Worm (Caenorhabditis elegans) whole organism, young adult: ENCODE measurements around the gene ZK353.4.

Experiments
- B0336.3 ChIP-seq: fragments of 200-800 bp; sonication (Bioruptor generic); IDR thresholded peaks from 2 replicates; pipeline ENCODE4 v1.3.6; 2022; ENCODE audit warnings: missing genetic modification characterization, missing compliant biosample characterization
- C17E4.6 ChIP-seq: fragments of 200-800 bp; sonication (Bioruptor generic); IDR thresholded peaks from 2 replicates; pipeline ENCODE4 v1.3.6; 2022; ENCODE audit warnings: missing genetic modification reagents, missing genetic modification characterization, missing compliant biosample characterization
- F23B12.7 ChIP-seq: sonication (generic microtip); optimal IDR thresholded peaks from 2 replicates; lab custom pipeline; 2017; ENCODE audit warnings: missing genetic modification characterization, mild to moderate bottlenecking, missing compliant biosample characterization, antibody characterized with exemption, moderate library complexity; ENCODE audit not compliant: insufficient read depth
- F33H1.4 ChIP-seq: fragments of 200-800 bp; sonication (Bioruptor generic); IDR thresholded peaks from 2 replicates; pipeline ENCODE4 v1.3.6; 2022; ENCODE audit warnings: missing genetic modification reagents, missing genetic modification characterization, missing compliant biosample characterization
- F55B11.4 ChIP-seq: sonication (generic microtip); optimal IDR thresholded peaks from 2 replicates; lab custom pipeline; 2016; ENCODE audit warnings: missing compliant biosample characterization, missing genetic modification characterization, borderline replicate concordance; ENCODE audit not compliant: insufficient read depth
- F57A8.1 ChIP-seq: fragments of 200-800 bp; sonication (Bioruptor generic); optimal IDR thresholded peaks from 2 replicates; lab custom pipeline; 2018; ENCODE audit warnings: mild to moderate bottlenecking, missing genetic modification characterization, moderate library complexity, missing compliant biosample characterization
- Y53G8AR.9 ChIP-seq: fragments of 200-800 bp; sonication (Bioruptor generic); conservative IDR thresholded peaks from 2 replicates; pipeline ENCODE4 v1.3.6; 2022; ENCODE audit warnings: missing genetic modification reagents, missing genetic modification characterization, missing compliant biosample characterization
- ZK185.1 ChIP-seq: sonication (generic microtip); optimal IDR thresholded peaks from 2 replicates; lab custom pipeline; 2016; ENCODE audit warnings: mild to moderate bottlenecking, missing genetic modification characterization, missing compliant biosample characterization; ENCODE audit not compliant: poor library complexity, severe bottlenecking
- ama-1 ChIP-seq, 3 experiments: fragments of 150-350 bp in 1 of 3; sonication (generic microtip) in 2 of 3; optimal IDR thresholded peaks; 2 replicates each; lab custom pipeline; 2014 to 2018; ENCODE audit warnings: missing biosample characterization in 2 of 3, missing genetic modification characterization in 2 of 3, missing genetic modification reagents in 2 of 3
- attf-3 ChIP-seq: fragments of 200-800 bp; sonication (Bioruptor generic); conservative IDR thresholded peaks from 2 replicates; pipeline ENCODE4 v1.3.6; 2022; ENCODE audit warnings: missing genetic modification reagents, missing genetic modification characterization, missing compliant biosample characterization
- attf-5 ChIP-seq: fragments of 200-800 bp; sonication (Bioruptor generic); optimal IDR thresholded peaks from 2 replicates; lab custom pipeline; 2018; ENCODE audit warnings: mild to moderate bottlenecking, missing genetic modification characterization, missing compliant biosample characterization
- cebp-1 ChIP-seq, 2 experiments: fragments of 200-800 bp in 1 of 2; sonication (Bioruptor generic) in 1 of 2; sonication (generic microtip) in 1 of 2; IDR thresholded peaks in 1 of 2; optimal IDR thresholded peaks in 1 of 2; 2 replicates each; pipeline versions ENCODE4 v1.3.6 to Lab custom; 2017 to 2022; ENCODE audit warnings: missing compliant biosample characterization in 2 of 2, missing genetic modification characterization in 2 of 2, mild to moderate bottlenecking in 1 of 2, missing genetic modification reagents in 1 of 2, moderate library complexity in 1 of 2
- ceh-79 ChIP-seq: sonication (generic microtip); optimal IDR thresholded peaks from 2 replicates; lab custom pipeline; 2017; ENCODE audit warnings: mild to moderate bottlenecking, missing genetic modification characterization, missing compliant biosample characterization
- chd-7 ChIP-seq: sonication (generic microtip); optimal IDR thresholded peaks from 2 replicates; lab custom pipeline; 2016; ENCODE audit warnings: mild to moderate bottlenecking, missing genetic modification characterization, moderate library complexity, missing compliant biosample characterization
- die-1 ChIP-seq: sonication (generic microtip); optimal IDR thresholded peaks from 2 replicates; lab custom pipeline; 2016; ENCODE audit warnings: missing genotype, mild to moderate bottlenecking, missing genetic modification characterization, missing compliant biosample characterization
- dox-1 ChIP-seq: fragments of 200-800 bp; sonication (Bioruptor generic); IDR thresholded peaks from 2 replicates; pipeline ENCODE4 v1.3.6; 2022; ENCODE audit warnings: missing genetic modification reagents, missing genetic modification characterization, missing compliant biosample characterization
- dpl-1 ChIP-seq: fragments of 150-350 bp; optimal IDR thresholded peaks from 2 replicates; lab custom pipeline; 2014; ENCODE audit warnings: missing biosample characterization, missing genetic modification reagents, missing genetic modification characterization
- egl-44 ChIP-seq: fragments of 200-800 bp; sonication (Bioruptor generic); IDR thresholded peaks from 2 replicates; pipeline ENCODE4 v1.3.6; 2022; ENCODE audit warnings: missing genetic modification reagents, missing genetic modification characterization, missing compliant biosample characterization
- egrh-3 ChIP-seq: fragments of 200-800 bp; sonication (Bioruptor generic); IDR thresholded peaks from 2 replicates; pipeline ENCODE4 v1.3.6; 2022; ENCODE audit warnings: missing genetic modification reagents, missing genetic modification characterization, missing compliant biosample characterization
- ekl-4 ChIP-seq: fragments of 200-800 bp; sonication (Bioruptor generic); IDR thresholded peaks from 2 replicates; pipeline ENCODE4 v1.3.6; 2022; ENCODE audit warnings: missing genetic modification reagents, missing genetic modification characterization, missing compliant biosample characterization
- gei-17 ChIP-seq: fragments of 200-800 bp; sonication (Bioruptor generic); optimal IDR thresholded peaks from 2 replicates; lab custom pipeline; 2018; ENCODE audit warnings: mild to moderate bottlenecking, missing genetic modification characterization, missing compliant biosample characterization
- hmg-1.2 ChIP-seq: fragments of 200-800 bp; sonication (Bioruptor generic); IDR thresholded peaks from 2 replicates; pipeline ENCODE4 v1.3.6; 2022; ENCODE audit warnings: missing genetic modification reagents, missing genetic modification characterization, missing compliant biosample characterization
- hrde-1 ChIP-seq: sonication (generic microtip); optimal IDR thresholded peaks from 2 replicates; lab custom pipeline; 2016; ENCODE audit warnings: missing genetic modification characterization, mild to moderate bottlenecking, missing compliant biosample characterization, moderate library complexity, missing genotype, missing genetic modification reagents, borderline replicate concordance
- let-607 ChIP-seq, 2 experiments: fragments of 200-800 bp in 1 of 2; sonication (Bioruptor generic) in 1 of 2; sonication (generic microtip) in 1 of 2; optimal IDR thresholded peaks; 2 replicates each; lab custom pipeline; 2016 to 2018; ENCODE audit warnings: mild to moderate bottlenecking in 2 of 2, missing compliant biosample characterization in 2 of 2, missing genetic modification characterization in 2 of 2, moderate library complexity in 2 of 2, missing genotype in 1 of 2
- lin-35 ChIP-seq, 3 experiments: fragments of 150-350 bp in 2 of 3; sonication (generic microtip) in 1 of 3; optimal IDR thresholded peaks; 2 replicates each; lab custom pipeline; 2014 to 2018; ENCODE audit warnings: missing biosample characterization in 3 of 3, missing genetic modification characterization in 3 of 3, missing genetic modification reagents in 3 of 3
- lin-40 ChIP-seq: sonication (generic microtip); optimal IDR thresholded peaks from 2 replicates; lab custom pipeline; 2016; ENCODE audit warnings: missing genetic modification characterization, mild to moderate bottlenecking, missing compliant biosample characterization, missing genotype, missing genetic modification reagents
- lin-54 ChIP-seq: fragments of 200-800 bp; sonication (Bioruptor generic); optimal IDR thresholded peaks from 2 replicates; lab custom pipeline; 2018; ENCODE audit warnings: mild to moderate bottlenecking, missing genetic modification characterization, missing compliant biosample characterization
- madf-10 ChIP-seq: sonication (generic microtip); optimal IDR thresholded peaks from 2 replicates; lab custom pipeline; 2016; ENCODE audit warnings: mild to moderate bottlenecking, missing genetic modification characterization, missing compliant biosample characterization
- madf-6 ChIP-seq: fragments of 200-800 bp; sonication (Bioruptor generic); IDR thresholded peaks from 2 replicates; pipeline ENCODE4 v1.3.6; 2022; ENCODE audit warnings: missing genetic modification reagents, missing genetic modification characterization, missing compliant biosample characterization
- nfyb-1 ChIP-seq: fragments of 200-800 bp; sonication (Bioruptor generic); IDR thresholded peaks from 2 replicates; pipeline ENCODE4 v1.3.6; 2022; ENCODE audit warnings: missing genetic modification reagents, missing genetic modification characterization, missing compliant biosample characterization
- nhr-80 ChIP-seq: sonication (generic microtip); optimal IDR thresholded peaks from 2 replicates; lab custom pipeline; 2016; ENCODE audit warnings: missing genetic modification characterization, missing compliant biosample characterization
- pbrm-1 ChIP-seq: fragments of 200-800 bp; sonication (Bioruptor generic); IDR thresholded peaks from 2 replicates; pipeline ENCODE4 v1.3.6; 2022; ENCODE audit warnings: missing genetic modification reagents, missing genetic modification characterization, missing compliant biosample characterization
- repo-1 ChIP-seq: sonication (generic microtip); optimal IDR thresholded peaks from 2 replicates; lab custom pipeline; 2017; ENCODE audit warnings: mild to moderate bottlenecking, missing genetic modification characterization, missing compliant biosample characterization
- rpc-1 ChIP-seq, 2 experiments: fragments of 150-350 bp in 1 of 2; sonication (generic microtip) in 1 of 2; optimal IDR thresholded peaks; 2 replicates each; lab custom pipeline; 2014 to 2018; ENCODE audit warnings: missing biosample characterization in 1 of 2, missing genetic modification characterization in 1 of 2, missing genetic modification reagents in 1 of 2, missing genotype in 1 of 2
- sdz-38 ChIP-seq: sonication (generic microtip); optimal IDR thresholded peaks from 2 replicates; lab custom pipeline; 2016; ENCODE audit warnings: missing genotype, missing genetic modification characterization, missing compliant biosample characterization
- snpc-1.3 ChIP-seq: sonication (generic microtip); optimal IDR thresholded peaks from 2 replicates; lab custom pipeline; 2017; ENCODE audit warnings: missing genetic modification characterization, mild to moderate bottlenecking, missing compliant biosample characterization, antibody characterized with exemption, moderate library complexity, missing genotype, missing genetic modification reagents; ENCODE audit not compliant: insufficient read depth
- snpc-3.4 ChIP-seq: sonication (generic microtip); optimal IDR thresholded peaks from 2 replicates; lab custom pipeline; 2017; ENCODE audit warnings: missing genetic modification characterization, mild to moderate bottlenecking, missing compliant biosample characterization, antibody characterized with exemption, moderate library complexity, missing genotype, missing genetic modification reagents
- snpc-4 ChIP-seq, 5 experiments: fragments of 150-350 bp in 1 of 5; sonication (generic microtip) in 4 of 5; optimal IDR thresholded peaks; 2 replicates each; lab custom pipeline; 2014 to 2018; ENCODE audit warnings: missing genetic modification characterization in 5 of 5, missing biosample characterization in 3 of 5, antibody characterized with exemption in 2 of 5, mild to moderate bottlenecking in 2 of 5, missing compliant biosample characterization in 2 of 5, missing genotype in 2 of 5, moderate library complexity in 2 of 5, missing genetic modification reagents in 1 of 5
- somi-1 ChIP-seq: fragments of 200-800 bp; sonication (Bioruptor generic); optimal IDR thresholded peaks from 2 replicates; lab custom pipeline; 2018; ENCODE audit warnings: mild to moderate bottlenecking, missing genetic modification characterization, missing compliant biosample characterization
- tlf-1 ChIP-seq: fragments of 200-800 bp; sonication (Bioruptor generic); optimal IDR thresholded peaks from 2 replicates; lab custom pipeline; 2018; ENCODE audit warnings: mild to moderate bottlenecking, missing genetic modification characterization, missing compliant biosample characterization
- zfh-2 ChIP-seq: fragments of 200-800 bp; sonication (Bioruptor generic); conservative IDR thresholded peaks from 2 replicates; pipeline ENCODE4 v1.3.6; 2022; ENCODE audit warnings: missing genetic modification reagents, missing genetic modification characterization, missing compliant biosample characterization
- ztf-18 ChIP-seq: sonication (generic microtip); optimal IDR thresholded peaks from 2 replicates; lab custom pipeline; 2016; ENCODE audit warnings: missing genotype, mild to moderate bottlenecking, missing genetic modification characterization, missing compliant biosample characterization
- ztf-25 ChIP-seq: fragments of 200-800 bp; sonication (Bioruptor generic); IDR thresholded peaks from 2 replicates; pipeline ENCODE4 v1.3.6; 2022; ENCODE audit warnings: missing genetic modification reagents, missing genetic modification characterization, missing compliant biosample characterization

ZK353.4 gene

ce11 chrIII:8356407-8356881, 33.0 kb downstream of the ZK353.4 start:
- TF ChIP-seq rpc-1 (optimal IDR thresholded peaks at IDR 0.05; lab: Kevin White, UChicago) (no peak), rpc-1 (tag; optimal IDR thresholded peaks at IDR 0.05; lab: Kevin White, UChicago) (no peak), pbrm-1 (no peak), dpl-1 (GFP tag; lab: Kevin White, UChicago) (peak; percentile 31), F57A8.1 (GFP tag; lab: Kevin White, UChicago) (no peak), C17E4.6 (GFP tag; lab: Robert Waterston, UW) (no peak), die-1 (tag; lab: Kevin White, UChicago) (peak; percentile 22), sdz-38 (no peak), madf-6 (GFP tag; lab: Robert Waterston, UW) (peak; percentile 29), gei-17 (peak; percentile 8), attf-3 (GFP tag; lab: Robert Waterston, UW) (0 out of 2 replicates have a peak, but pooled peaks have one; percentile 21), F55B11.4 (no peak), dox-1 (GFP tag; lab: Robert Waterston, UW) (peak; percentile 59), lin-40 (tag; lab: Kevin White, UChicago) (peak; percentile 57), ceh-79 (tag; lab: Kevin White, UChicago) (no peak), snpc-4 (GFP tag; optimal IDR thresholded peaks at IDR 0.05; lab: Kevin White, UChicago) (no peak), snpc-4 (tag; optimal IDR thresholded peaks at IDR 0.05; lab: Kevin White, UChicago) (peak in 3 of 4 experiments; percentile 5 to 46 (median 39)), B0336.3 (GFP tag; lab: Robert Waterston, UW) (peak; percentile 62; the same call in 1 of the 2 replicates), F33H1.4 (GFP tag; lab: Robert Waterston, UW) (peak; percentile 22; the same call in 1 of the 2 replicates), Y53G8AR.9 (GFP tag; lab: Robert Waterston, UW) (0 out of 2 replicates have a peak, but pooled peaks have one; percentile 40), tlf-1 (GFP tag; lab: Kevin White, UChicago) (peak; percentile 2), madf-10 (peak; percentile 54), F23B12.7 (tag; lab: Kevin White, UChicago) (no peak), attf-5 (GFP tag; lab: Kevin White, UChicago) (peak; percentile 79), hrde-1 (tag; lab: Kevin White, UChicago) (no peak), ztf-18 (tag; lab: Kevin White, UChicago) (peak; percentile 20), hmg-1.2 (GFP tag; lab: Robert Waterston, UW) (peak; percentile 80; the same call in 1 of the 2 replicates), nfyb-1 (0 out of 2 replicates have a peak, but pooled peaks have one; percentile 54), let-607 (tag; optimal IDR thresholded peaks at IDR 0.05; lab: Kevin White, UChicago) (peak in 1 of 2 experiments; percentile 44), snpc-1.3 (peak; percentile 12), lin-54 (GFP tag; lab: Kevin White, UChicago) (no peak), zfh-2 (GFP tag; lab: Robert Waterston, UW) (peak; percentile 43; the same call in 1 of the 2 replicates), ZK185.1 (tag; lab: Kevin White, UChicago) (peak; percentile 53), ama-1 (optimal IDR thresholded peaks at IDR 0.05; lab: Kevin White, UChicago) (peak; percentile 32), ama-1 (GFP tag; optimal IDR thresholded peaks at IDR 0.05; lab: Kevin White, UChicago) (no peak), repo-1 (peak; percentile 34), somi-1 (GFP tag; lab: Kevin White, UChicago) (peak; percentile 39), chd-7 (tag; lab: Kevin White, UChicago) (peak; percentile 24), nhr-80 (tag; lab: Kevin White, UChicago) (peak; percentile 78), egrh-3 (0 out of 2 replicates have a peak, but pooled peaks have one; percentile 16), egl-44 (GFP tag; lab: Robert Waterston, UW) (0 out of 2 replicates have a peak, but pooled peaks have one; percentile 25), cebp-1 (GFP tag; IDR thresholded peaks at IDR 0.05; lab: Robert Waterston, UW) (no peak), cebp-1 (tag; optimal IDR thresholded peaks at IDR 0.05; lab: Kevin White, UChicago) (peak; percentile 77), ekl-4 (GFP tag; lab: Robert Waterston, UW) (peak; percentile 65; the same call in 1 of the 2 replicates), snpc-3.4 (tag; lab: Kevin White, UChicago) (peak; percentile 26), ztf-25 (GFP tag; lab: Robert Waterston, UW) (no peak), lin-35 (GFP tag; optimal IDR thresholded peaks at IDR 0.05; lab: Kevin White, UChicago) (peak in 1 of 3 experiments; percentile 50)
